Worm (Caenorhabditis elegans) whole organism, L4/young adult: ENCODE data around the gene T25B9.4.

Experiments used
- W03F9.2 ChIP-seq: fragments of 150-350 bp; optimal IDR thresholded peaks from 2 replicates; lab custom pipeline; 2014; ENCODE audit warnings: missing biosample characterization, missing genetic modification characterization
- dao-5 ChIP-seq: sonication (generic microtip); optimal IDR thresholded peaks from 2 replicates; lab custom pipeline; 2016; ENCODE audit warnings: missing genotype, missing genetic modification characterization, moderate library complexity, missing compliant biosample characterization
- him-1 ChIP-seq: sonication (generic microtip); optimal IDR thresholded peaks from 2 replicates; lab custom pipeline; 2016; ENCODE audit warnings: missing genotype, missing genetic modification reagents, missing genetic modification characterization, missing compliant biosample characterization

ce11 chrIV:10777076-10777475, 19.6 kb upstream of the T25B9.4 start:
- no peak for TF ChIP-seq him-1
- TF ChIP-seq W03F9.2 (tag; lab: Kevin White, UChicago), result no peak
- no peak for TF ChIP-seq dao-5 (tag; lab: Kevin White, UChicago)
